Fruit fly (Drosophila melanogaster) whole organism, embryonic: ENCODE data around the gene CG31960.

Experiments used
- Atf-2 ChIP-seq: fragments of 200-800 bp; sonication (Bioruptor generic); optimal IDR thresholded peaks from 2 replicates; lab custom pipeline; 2016; ENCODE audit warnings: missing biosample characterization, missing genetic modification characterization
- CG10209 ChIP-seq: fragments of 200-800 bp; sonication (Bioruptor generic); optimal IDR thresholded peaks from 3 replicates; lab custom pipeline; 2017; ENCODE audit warnings: missing biosample characterization, mild to moderate bottlenecking, missing genetic modification characterization, missing genetic modification reagents
- CG10366 ChIP-seq: fragments of 200-800 bp; sonication (Bioruptor generic); IDR thresholded peaks from 2 replicates; pipeline ENCODE4 v1.3.6; 2022; ENCODE audit warnings: missing biosample characterization, missing genetic modification characterization
- CG10979 ChIP-seq: fragments of 200-800 bp; sonication (Bioruptor generic); optimal IDR thresholded peaks from 2 replicates; lab custom pipeline; 2018; ENCODE audit warnings: missing biosample characterization, mild to moderate bottlenecking, missing genetic modification characterization, moderate library complexity
- CG12155 ChIP-seq: fragments of 200-800 bp; sonication (Bioruptor generic); optimal IDR thresholded peaks from 3 replicates; lab custom pipeline; 2016; ENCODE audit warnings: missing biosample characterization, missing genetic modification characterization
- CG13624 ChIP-seq: fragments of 200-800 bp; sonication (Bioruptor generic); optimal IDR thresholded peaks from 2 replicates; lab custom pipeline; 2016; ENCODE audit warnings: missing biosample characterization, missing genetic modification characterization
- CG17328 ChIP-seq: fragments of 200-800 bp; sonication (Bioruptor generic); IDR thresholded peaks from 2 replicates; pipeline ENCODE4 v1.3.6; 2022; ENCODE audit warnings: missing biosample characterization, missing genetic modification characterization
- CG18764 ChIP-seq: fragments of 200-800 bp; sonication (Bioruptor generic); optimal IDR thresholded peaks from 3 replicates; lab custom pipeline; 2016; ENCODE audit warnings: missing biosample characterization, missing genetic modification characterization
- CG33213 ChIP-seq: fragments of 200-800 bp; sonication (Bioruptor generic); optimal IDR thresholded peaks from 3 replicates; lab custom pipeline; 2016; ENCODE audit warnings: missing biosample characterization, missing genetic modification characterization
- CG3407 ChIP-seq: fragments of 200-800 bp; sonication (Bioruptor generic); optimal IDR thresholded peaks from 2 replicates; lab custom pipeline; 2018; ENCODE audit warnings: missing biosample characterization, mild to moderate bottlenecking, missing genetic modification characterization
- CG4282 ChIP-seq: fragments of 200-800 bp; sonication (Bioruptor generic); optimal IDR thresholded peaks from 2 replicates; lab custom pipeline; 2016; ENCODE audit warnings: missing biosample characterization, missing genetic modification characterization
- CG4707 ChIP-seq: fragments of 200-800 bp; sonication (Bioruptor generic); optimal IDR thresholded peaks from 2 replicates; lab custom pipeline; 2018; ENCODE audit warnings: missing biosample characterization, mild to moderate bottlenecking, missing genetic modification characterization, moderate library complexity
- CG4854 ChIP-seq: fragments of 200-800 bp; sonication (Bioruptor generic); optimal IDR thresholded peaks from 2 replicates; lab custom pipeline; 2016; ENCODE audit warnings: missing biosample characterization, missing genetic modification characterization, inconsistent platforms
- CG6254 ChIP-seq: fragments of 200-800 bp; sonication (Bioruptor generic); optimal IDR thresholded peaks from 3 replicates; lab custom pipeline; 2017; ENCODE audit warnings: mild to moderate bottlenecking, missing biosample characterization, missing genetic modification reagents, missing genetic modification characterization
- CG8359 ChIP-seq: fragments of 200-800 bp; sonication (Bioruptor generic); optimal IDR thresholded peaks from 2 replicates; lab custom pipeline; 2017; ENCODE audit warnings: missing biosample characterization, mild to moderate bottlenecking, missing genetic modification characterization, borderline replicate concordance
- CG9817 ChIP-seq: fragments of 200-800 bp; sonication (Bioruptor generic); optimal IDR thresholded peaks from 2 replicates; lab custom pipeline; 2018; ENCODE audit warnings: missing biosample characterization, mild to moderate bottlenecking, missing genetic modification characterization, moderate library complexity
- CHES-1-like ChIP-seq: fragments of 200-800 bp; sonication (Bioruptor generic); optimal IDR thresholded peaks from 2 replicates; lab custom pipeline; 2016; ENCODE audit warnings: missing biosample characterization, missing genetic modification characterization
- D ChIP-seq, 2 experiments: fragments of 200-800 bp in 1 of 2; fragments of >200 bp in 1 of 2; sonication (Bioruptor generic) in 1 of 2; optimal IDR thresholded peaks; 2 replicates in 1 of 2; 3 replicates in 1 of 2; lab custom pipeline; 2017; ENCODE audit warnings: mild to moderate bottlenecking in 1 of 2, missing biosample characterization in 1 of 2, missing genetic modification characterization in 1 of 2, missing genetic modification reagents in 1 of 2
- Deaf1 ChIP-seq: fragments of 200-800 bp; optimal IDR thresholded peaks from 3 replicates; lab custom pipeline; 2019; ENCODE audit warnings: missing biosample characterization, mild to moderate bottlenecking, missing genetic modification characterization, moderate library complexity
- Doc2 ChIP-seq: fragments of 200-800 bp; sonication (Bioruptor generic); IDR thresholded peaks from 2 replicates; pipeline ENCODE4 v1.3.6; 2022; ENCODE audit warnings: missing biosample characterization, missing genetic modification characterization
- Drgx ChIP-seq: fragments of 200-800 bp; sonication (Bioruptor generic); IDR thresholded peaks from 2 replicates; pipeline ENCODE4 v1.3.6; 2022; ENCODE audit warnings: missing biosample characterization, missing genetic modification characterization
- Elba2 ChIP-seq: fragments of 200-800 bp; sonication (Bioruptor generic); optimal IDR thresholded peaks from 3 replicates; lab custom pipeline; 2016; ENCODE audit warnings: missing biosample characterization, missing genetic modification characterization
- Hr78 ChIP-seq, 2 experiments: fragments of 200-800 bp in 1 of 2; fragments of >200 bp in 1 of 2; sonication (Bioruptor generic) in 1 of 2; optimal IDR thresholded peaks; 2 replicates each; lab custom pipeline; 2017 to 2019; ENCODE audit warnings: missing biosample characterization in 2 of 2, missing genetic modification characterization in 2 of 2, mild to moderate bottlenecking in 1 of 2, moderate library complexity in 1 of 2
- Opbp ChIP-seq: fragments of 200-800 bp; sonication (Bioruptor generic); IDR thresholded peaks from 3 replicates; pipeline ENCODE4 v1.3.6; 2022; ENCODE audit warnings: missing biosample characterization, missing genetic modification characterization; ENCODE audit not compliant: partially characterized antibody
- Scr ChIP-seq: fragments of 200-800 bp; sonication (Bioruptor generic); IDR thresholded peaks from 2 replicates; pipeline ENCODE4 v1.3.6; 2022; ENCODE audit warnings: missing biosample characterization, missing genetic modification characterization; ENCODE audit not compliant: partially characterized antibody
- Six4 ChIP-seq: fragments of 200-800 bp; sonication (Bioruptor generic); optimal IDR thresholded peaks from 2 replicates; lab custom pipeline; 2016; ENCODE audit warnings: missing biosample characterization, missing genetic modification characterization
- Trl ChIP-seq, 3 experiments: fragments of >200 bp in 2 of 3; fragments of 200-800 bp in 1 of 3; sonication (Bioruptor generic) in 1 of 3; optimal IDR thresholded peaks; 2 replicates in 1 of 3; 3 replicates in 2 of 3; lab custom pipeline; 2016 to 2017; ENCODE audit warnings: missing biosample characterization in 1 of 3, missing genetic modification characterization in 1 of 3
- Usf ChIP-seq: fragments of 200-800 bp; sonication (Bioruptor generic); optimal IDR thresholded peaks from 2 replicates; lab custom pipeline; 2017; ENCODE audit warnings: missing genotype, missing biosample characterization, missing genetic modification characterization
- amos ChIP-seq: fragments of 200-800 bp; sonication (Bioruptor generic); IDR thresholded peaks from 2 replicates; pipeline ENCODE4 v1.3.6; 2022; ENCODE audit warnings: missing biosample characterization, missing genetic modification characterization; ENCODE audit not compliant: partially characterized antibody
- aop ChIP-seq: fragments of 200-800 bp; sonication (Bioruptor generic); IDR thresholded peaks from 2 replicates; pipeline ENCODE4 v1.3.6; 2022; ENCODE audit warnings: missing biosample characterization, missing genetic modification characterization
- ara ChIP-seq: fragments of 200-800 bp; sonication (Bioruptor generic); IDR thresholded peaks from 2 replicates; pipeline ENCODE4 v1.3.6; 2022; ENCODE audit warnings: missing biosample characterization, missing genetic modification characterization
- ash1 ChIP-seq: fragments of 200-800 bp; sonication (Bioruptor generic); optimal IDR thresholded peaks from 2 replicates; lab custom pipeline; 2018; ENCODE audit warnings: missing biosample characterization, mild to moderate bottlenecking, missing genetic modification characterization
- bcd ChIP-seq: fragments of 200-800 bp; sonication (Bioruptor generic); optimal IDR thresholded peaks from 2 replicates; lab custom pipeline; 2017; ENCODE audit warnings: missing biosample characterization, mild to moderate bottlenecking, missing genetic modification characterization
- bigmax ChIP-seq: fragments of 200-800 bp; sonication (Bioruptor generic); optimal IDR thresholded peaks from 2 replicates; lab custom pipeline; 2018; ENCODE audit warnings: missing biosample characterization, mild to moderate bottlenecking, missing genetic modification characterization
- cato ChIP-seq: fragments of 200-800 bp; sonication (Bioruptor generic); optimal IDR thresholded peaks from 2 replicates; lab custom pipeline; 2016; ENCODE audit warnings: missing biosample characterization, missing genetic modification characterization, borderline replicate concordance
- cg ChIP-seq: fragments of 200-800 bp; sonication (Bioruptor generic); optimal IDR thresholded peaks from 3 replicates; lab custom pipeline; 2019; ENCODE audit warnings: missing biosample characterization, mild to moderate bottlenecking, missing genetic modification characterization, moderate library complexity
- crc ChIP-seq: fragments of 200-800 bp; sonication (Bioruptor generic); optimal IDR thresholded peaks from 2 replicates; lab custom pipeline; 2016; ENCODE audit warnings: missing biosample characterization, missing genetic modification characterization
- odd ChIP-seq: fragments of 200-800 bp; sonication (Bioruptor generic); optimal IDR thresholded peaks from 2 replicates; lab custom pipeline; 2017; ENCODE audit warnings: missing biosample characterization, mild to moderate bottlenecking, missing genetic modification characterization
- org-1 ChIP-seq: fragments of 200-800 bp; sonication (Bioruptor generic); optimal IDR thresholded peaks from 2 replicates; lab custom pipeline; 2017; ENCODE audit warnings: missing biosample characterization, missing genetic modification characterization
- peb ChIP-seq: fragments of 200-800 bp; sonication (Bioruptor generic); IDR thresholded peaks from 2 replicates; pipeline ENCODE4 v1.3.6; 2022; ENCODE audit warnings: missing biosample characterization, missing genetic modification characterization
- ro ChIP-seq: fragments of 200-800 bp; sonication (Bioruptor generic); IDR thresholded peaks from 2 replicates; pipeline ENCODE4 v1.3.6; 2022; ENCODE audit warnings: missing biosample characterization, missing genetic modification characterization
- sna ChIP-seq: fragments of 200-800 bp; sonication (Bioruptor generic); IDR thresholded peaks from 2 replicates; pipeline ENCODE4 v1.3.6; 2022; ENCODE audit warnings: missing biosample characterization, missing genetic modification characterization; ENCODE audit not compliant: partially characterized antibody
- sr ChIP-seq: fragments of 200-800 bp; sonication (Bioruptor generic); IDR thresholded peaks from 3 replicates; pipeline ENCODE4 v1.3.6; 2022; ENCODE audit warnings: missing biosample characterization, missing genetic modification characterization
- tap ChIP-seq: fragments of 200-800 bp; optimal IDR thresholded peaks from 3 replicates; lab custom pipeline; 2019; ENCODE audit warnings: missing biosample characterization, mild to moderate bottlenecking, missing genetic modification characterization, moderate library complexity
- tll ChIP-seq, 2 experiments: fragments of 200-800 bp in 1 of 2; fragments of >200 bp in 1 of 2; sonication (Bioruptor generic) in 1 of 2; optimal IDR thresholded peaks; 2 replicates each; lab custom pipeline; 2017 to 2019; ENCODE audit warnings: missing biosample characterization in 2 of 2, missing genetic modification characterization in 2 of 2, mild to moderate bottlenecking in 1 of 2, moderate library complexity in 1 of 2
- usp ChIP-seq: fragments of >200 bp; optimal IDR thresholded peaks from 2 replicates; lab custom pipeline; 2017; ENCODE audit warnings: missing biosample characterization, missing genetic modification characterization
- wdn ChIP-seq: fragments of 200-800 bp; sonication (Bioruptor generic); IDR thresholded peaks from 2 replicates; pipeline ENCODE4 v1.3.6; 2022; ENCODE audit warnings: missing biosample characterization, missing genetic modification characterization
- zen ChIP-seq: fragments of 200-800 bp; sonication (Bioruptor generic); optimal IDR thresholded peaks from 3 replicates; lab custom pipeline; 2018; ENCODE audit warnings: missing biosample characterization, mild to moderate bottlenecking, missing genetic modification characterization, moderate library complexity

CG31960 gene

DNA sequence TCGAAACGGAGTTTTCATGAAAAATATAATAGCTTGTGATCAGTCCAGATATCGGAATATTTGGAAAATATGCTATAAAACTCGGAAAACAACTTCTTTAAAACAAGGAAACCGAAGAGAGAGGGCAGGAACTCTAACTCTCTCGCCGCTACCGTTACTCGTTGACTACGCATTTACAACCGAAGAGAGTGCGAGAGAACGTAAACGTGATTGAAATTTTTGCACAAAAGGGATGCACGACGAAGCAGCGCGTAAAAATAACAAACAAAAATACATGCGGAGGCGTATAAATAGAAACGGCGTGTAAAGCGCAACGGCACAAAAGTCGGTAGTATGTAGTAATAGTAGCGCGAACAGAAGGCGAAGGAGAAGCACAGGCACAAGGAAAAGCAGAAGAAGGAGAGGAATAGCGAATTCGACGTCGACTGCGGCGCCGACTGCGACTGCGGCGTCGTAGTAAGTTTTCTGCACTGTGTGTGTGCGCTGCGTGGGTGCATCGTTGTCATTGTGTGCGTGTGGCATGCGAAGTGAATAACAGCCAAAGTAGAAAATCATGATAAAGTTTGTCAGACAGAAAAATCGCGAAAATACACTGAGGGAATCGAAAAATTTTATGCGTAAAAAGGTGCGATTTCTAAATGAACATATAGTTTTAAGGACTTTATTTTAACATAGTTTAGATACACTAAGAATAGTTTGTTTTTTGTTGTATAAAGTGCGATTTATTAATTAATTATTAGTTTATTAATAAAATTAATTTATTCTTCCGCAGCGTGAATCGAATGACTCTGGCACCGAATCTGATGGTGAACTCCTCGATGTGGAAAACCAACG is 21.7 kb downstream of the CG31960 start (continued):
- TF ChIP-seq Doc2 (GFP tag; lab: Robert Waterston, UW) (no peak), Six4 (GFP tag; lab: Kevin White, UChicago) (no peak), CG8359 (GFP tag; lab: Kevin White, UChicago) (no peak), zen (no peak), CG4282 (GFP tag; lab: Kevin White, UChicago) (no peak), ro (no peak), ash1 (GFP tag; lab: Kevin White, UChicago) (no peak), cg (GFP tag; lab: Kevin White, UChicago) (peak; percentile 40), ara (GFP tag; lab: Robert Waterston, UW) (no peak), crc (no peak), Atf-2 (no peak), org-1 (no peak), Drgx (GFP tag; lab: Robert Waterston, UW) (peak; percentile 70; the same call in 1 of the 2 replicates), CHES-1-like (no peak), CG10979 (tag; lab: Kevin White, UChicago) (no peak), Hr78 (GFP tag; optimal IDR thresholded peaks at IDR 0.05; lab: Kevin White, UChicago) (no peak), amos (GFP tag; lab: Robert Waterston, UW) (no peak), CG18764 (no peak), CG6254 (no peak), tap (tag; lab: Kevin White, UChicago) (no peak), bigmax (GFP tag; lab: Kevin White, UChicago) (no peak), CG4854 (GFP tag; lab: Kevin White, UChicago) (no peak), cato (no peak), CG12155 (GFP tag; lab: Kevin White, UChicago) (peak; percentile 1), usp (GFP tag; lab: Kevin White, UChicago) (no peak), Opbp (no peak), CG10366 (no peak), CG9817 (no peak), sr (GFP tag; lab: Robert Waterston, UW) (peak; percentile 63; the same call in 2 of the 3 replicates), peb (GFP tag; lab: Robert Waterston, UW) (no peak), D (optimal IDR thresholded peaks at IDR 0.05; lab: Kevin White, UChicago) (peak; percentile 43), D (GFP tag; optimal IDR thresholded peaks at IDR 0.05; lab: Kevin White, UChicago) (no peak), odd (GFP tag; lab: Kevin White, UChicago) (no peak), CG13624 (GFP tag; lab: Kevin White, UChicago) (no peak), Elba2 (no peak), CG10209 (GFP tag; lab: Kevin White, UChicago) (no peak), CG4707 (GFP tag; lab: Kevin White, UChicago) (no peak), bcd (no peak), Scr (GFP tag; lab: Robert Waterston, UW) (no peak), CG3407 (GFP tag; lab: Kevin White, UChicago) (no peak), aop (GFP tag; lab: Robert Waterston, UW) (no peak), CG17328 (GFP tag; lab: Robert Waterston, UW) (no peak), tll (GFP tag; optimal IDR thresholded peaks at IDR 0.05; lab: Kevin White, UChicago) (peak in 1 of 2 experiments; percentile 0), wdn (GFP tag; lab: Robert Waterston, UW) (no peak), sna (no peak), Usf (GFP tag; lab: Kevin White, UChicago) (no peak), Deaf1 (tag; lab: Kevin White, UChicago) (peak; percentile 73), Trl (optimal IDR thresholded peaks at IDR 0.05; lab: Kevin White, UChicago) (peak; percentile 58 to 71), Trl (GFP tag; optimal IDR thresholded peaks at IDR 0.05; lab: Kevin White, UChicago) (no peak), CG33213 (GFP tag; lab: Kevin White, UChicago) (no peak)
